Fruit fly (Drosophila melanogaster): Measurements from ENCODE around the gene ssp6.

The ssp6 gene

DNA sequence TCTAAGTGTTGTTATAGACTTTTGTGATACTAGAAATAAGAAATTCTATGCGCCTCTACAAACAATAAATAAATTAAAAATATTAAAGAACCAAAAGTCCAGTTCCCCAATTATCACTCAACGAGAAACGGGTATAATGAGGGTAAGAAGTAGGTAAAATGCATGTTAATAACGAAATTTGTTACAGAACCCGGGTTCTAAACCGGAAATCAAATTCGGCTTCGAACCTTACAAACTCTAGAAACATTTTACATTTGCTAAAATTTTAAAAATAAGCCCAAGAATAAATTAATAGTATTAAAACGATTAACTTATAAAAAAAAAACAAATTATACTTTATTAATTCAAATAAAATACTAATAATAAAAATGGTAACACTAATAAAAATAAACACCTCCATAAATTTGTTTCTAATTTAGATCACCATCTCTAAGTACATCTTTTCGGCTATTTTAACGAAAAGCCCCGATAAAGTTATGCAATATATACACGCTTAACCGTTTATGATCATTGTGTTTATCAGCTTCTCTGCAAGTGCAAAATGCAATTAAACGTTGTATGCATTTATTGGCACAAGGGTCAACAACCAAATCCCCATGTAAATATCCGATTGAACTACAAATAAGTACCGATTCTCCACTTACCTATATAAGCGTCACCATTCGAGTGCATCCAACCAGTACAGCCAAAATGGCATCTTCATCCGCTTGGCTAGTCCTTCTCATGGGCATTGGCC, 4.9 kb upstream of the ssp6 start, which contains the start of gene CG6602 (continued):
- TF ChIP-seq HmgZ (tag; optimal IDR thresholded peaks at IDR 0.05) (peak; percentile 37), zfh2 (GFP tag; optimal IDR thresholded peaks at IDR 0.05) (peak; percentile 38), Spps (tag; optimal IDR thresholded peaks at IDR 0.05) (no peak), ind (GFP tag; optimal IDR thresholded peaks at IDR 0.05) (peak; percentile 63), YL-1 (GFP tag; optimal IDR thresholded peaks at IDR 0.05) (peak; percentile 41), B-H2 (GFP tag; optimal IDR thresholded peaks at IDR 0.05) (peak; percentile 68), CG8924 (tag; optimal IDR thresholded peaks at IDR 0.05) (no peak), slp2 (GFP tag; optimal IDR thresholded peaks at IDR 0.05) (peak; percentile 53), Sry-δ (GFP tag; optimal IDR thresholded peaks at IDR 0.05) (peak; percentile 30), CG6765 (GFP tag; optimal IDR thresholded peaks at IDR 0.05) (peak; percentile 80), Atf-2 (GFP tag; optimal IDR thresholded peaks at IDR 0.05) (no peak), Ets65A (GFP tag) (peak; percentile 97), dysf (GFP tag; IDR thresholded peaks at IDR 0.05) (peak; percentile 76; the same call in 2 of the 3 replicates), oc (tag; optimal IDR thresholded peaks at IDR 0.05) (no peak), Hsf (GFP tag; optimal IDR thresholded peaks at IDR 0.05) (peak; percentile 60), CG33557 (GFP tag; optimal IDR thresholded peaks at IDR 0.05) (peak; percentile 33), otp (GFP tag; IDR thresholded peaks at IDR 0.05) (peak; percentile 76), CG10565 (GFP tag; optimal IDR thresholded peaks at IDR 0.05) (no peak), pb (GFP tag; optimal IDR thresholded peaks at IDR 0.05) (peak; percentile 30), CG4707 (GFP tag; optimal IDR thresholded peaks at IDR 0.05) (peak; percentile 28), rib (GFP tag; IDR thresholded peaks at IDR 0.05) (peak; percentile 40; the same call in 1 of the 2 replicates), esg (GFP tag; conservative IDR thresholded peaks at IDR 0.05) (peak; percentile 29; the same call in 1 of the 2 replicates), TFAM (GFP tag; optimal IDR thresholded peaks at IDR 0.05) (peak; percentile 14), abd-A (tag; optimal IDR thresholded peaks at IDR 0.05) (no peak), Asciz (GFP tag; optimal IDR thresholded peaks at IDR 0.05) (peak; percentile 80), z (GFP tag; IDR thresholded peaks at IDR 0.05) (no peak), zen (tag; optimal IDR thresholded peaks at IDR 0.05) (peak; percentile 71), Nf-YA (GFP tag; IDR thresholded peaks at IDR 0.05) (peak; percentile 47; the same call in 1 of the 2 replicates), Dad (GFP tag; optimal IDR thresholded peaks at IDR 0.05) (peak; percentile 32), mam (GFP tag; optimal IDR thresholded peaks at IDR 0.05) (peak; percentile 52), so (GFP tag; IDR thresholded peaks at IDR 0.05) (0 out of 3 replicates have a peak, but pooled peaks have one; percentile 9), nom (GFP tag; optimal IDR thresholded peaks at IDR 0.05) (no peak), gsb-n (tag; optimal IDR thresholded peaks at IDR 0.05) (peak; percentile 38), Hmx (GFP tag; optimal IDR thresholded peaks at IDR 0.05) (peak; percentile 22), Hmr (GFP tag; optimal IDR thresholded peaks at IDR 0.05) (peak; percentile 82), CG1024 (GFP tag; IDR thresholded peaks at IDR 0.05) (peak; percentile 77), ERR (GFP tag; optimal IDR thresholded peaks at IDR 0.05) (no peak), CG7963 (GFP tag; IDR thresholded peaks at IDR 0.05; ENCODE audit: partially characterized antibody) (no peak), Stat92E (GFP tag; optimal IDR thresholded peaks at IDR 0.05) (no peak), CG3407 (GFP tag; optimal IDR thresholded peaks at IDR 0.05) (peak; percentile 41), Jarid2 (GFP tag; optimal IDR thresholded peaks at IDR 0.05) (peak; percentile 32), BEAF-32 (GFP tag; optimal IDR thresholded peaks at IDR 0.05) (no peak), trh (GFP tag; optimal IDR thresholded peaks at IDR 0.05) (peak; percentile 30), CG4282 (GFP tag; optimal IDR thresholded peaks at IDR 0.05) (no peak), scrt (GFP tag; optimal IDR thresholded peaks at IDR 0.05) (peak; percentile 67), crp (GFP tag; optimal IDR thresholded peaks at IDR 0.05) (peak in 1 of 2 experiments; percentile 13), fru (optimal IDR thresholded peaks at IDR 0.05) (no peak), slou (GFP tag; optimal IDR thresholded peaks at IDR 0.05) (peak; percentile 61), CG16863 (GFP tag; optimal IDR thresholded peaks at IDR 0.05) (no peak)

Data from whole organism, embryonic.